Fruit fly (Drosophila melanogaster) whole organism, embryonic: ENCODE measurements around the gene Alg2.

Experiments
- Adf1 ChIP-seq: fragments of 200-800 bp; sonication (Bioruptor generic); IDR thresholded peaks from 2 replicates; pipeline ENCODE4 v1.3.6; 2022; ENCODE audit warnings: missing biosample characterization, missing genetic modification characterization
- B-H1 ChIP-seq: fragments of 200-800 bp; sonication (Bioruptor generic); IDR thresholded peaks from 3 replicates; pipeline ENCODE4 v1.3.6; 2022; ENCODE audit warnings: missing biosample characterization, missing genetic modification characterization
- B-H2 ChIP-seq: fragments of 200-800 bp; sonication (Bioruptor generic); optimal IDR thresholded peaks from 2 replicates; lab custom pipeline; 2018; ENCODE audit warnings: missing biosample characterization, mild to moderate bottlenecking, missing genetic modification characterization
- Bdp1 ChIP-seq: fragments of 200-800 bp; sonication (Bioruptor generic); optimal IDR thresholded peaks from 3 replicates; lab custom pipeline; 2016; ENCODE audit warnings: missing biosample characterization, missing genetic modification characterization
- CG10267 ChIP-seq: fragments of 200-800 bp; sonication (Bioruptor generic); optimal IDR thresholded peaks from 2 replicates; lab custom pipeline; 2018; ENCODE audit warnings: missing biosample characterization, mild to moderate bottlenecking, missing genetic modification characterization, moderate library complexity
- CG11696 ChIP-seq: fragments of 200-800 bp; sonication (Bioruptor generic); IDR thresholded peaks from 2 replicates; pipeline ENCODE4 v1.3.6; 2022; ENCODE audit warnings: missing biosample characterization, missing genetic modification characterization
- CG1233 ChIP-seq: fragments of 200-800 bp; sonication (Bioruptor generic); optimal IDR thresholded peaks from 4 replicates; lab custom pipeline; 2018; ENCODE audit warnings: missing biosample characterization, mild to moderate bottlenecking, missing genetic modification characterization
- CG12744 ChIP-seq: fragments of 200-800 bp; sonication (Bioruptor generic); optimal IDR thresholded peaks from 2 replicates; lab custom pipeline; 2016; ENCODE audit warnings: missing biosample characterization, missing genetic modification characterization
- CG13624 ChIP-seq: fragments of 200-800 bp; sonication (Bioruptor generic); optimal IDR thresholded peaks from 2 replicates; lab custom pipeline; 2016; ENCODE audit warnings: missing biosample characterization, missing genetic modification characterization
- CG14860 ChIP-seq: fragments of 200-800 bp; sonication (Bioruptor generic); IDR thresholded peaks from 3 replicates; pipeline ENCODE4 v1.3.6; 2022; ENCODE audit warnings: missing biosample characterization, missing genetic modification characterization; ENCODE audit not compliant: partially characterized antibody
- CG15479 ChIP-seq: fragments of 200-800 bp; sonication (Bioruptor generic); optimal IDR thresholded peaks from 3 replicates; lab custom pipeline; 2019; ENCODE audit warnings: missing biosample characterization, mild to moderate bottlenecking, missing genetic modification characterization, moderate library complexity
- CG15514 ChIP-seq: fragments of 200-800 bp; sonication (Bioruptor generic); optimal IDR thresholded peaks from 3 replicates; lab custom pipeline; 2017; ENCODE audit warnings: missing biosample characterization, missing genetic modification characterization, mild to moderate bottlenecking, moderate library complexity, missing genetic modification reagents
- CG16815 ChIP-seq: fragments of 200-800 bp; sonication (Bioruptor generic); optimal IDR thresholded peaks from 3 replicates; lab custom pipeline; 2017; ENCODE audit warnings: missing biosample characterization, mild to moderate bottlenecking, missing genetic modification characterization
- CG17612 ChIP-seq: fragments of 200-800 bp; sonication (Bioruptor generic); IDR thresholded peaks from 2 replicates; pipeline ENCODE4 v1.3.6; 2022; ENCODE audit warnings: missing biosample characterization, missing genetic modification characterization
- CG3407 ChIP-seq: fragments of 200-800 bp; sonication (Bioruptor generic); optimal IDR thresholded peaks from 2 replicates; lab custom pipeline; 2018; ENCODE audit warnings: missing biosample characterization, mild to moderate bottlenecking, missing genetic modification characterization
- CG6683 ChIP-seq: fragments of 200-800 bp; sonication (Bioruptor generic); optimal IDR thresholded peaks from 2 replicates; lab custom pipeline; 2017; ENCODE audit warnings: missing biosample characterization, mild to moderate bottlenecking, missing genetic modification characterization, missing genetic modification reagents
- CG7786 ChIP-seq: fragments of 200-800 bp; sonication (Bioruptor generic); optimal IDR thresholded peaks from 2 replicates; lab custom pipeline; 2016; ENCODE audit warnings: missing biosample characterization, missing genetic modification characterization
- CG8089 ChIP-seq: fragments of 200-800 bp; sonication (Bioruptor generic); optimal IDR thresholded peaks from 3 replicates; lab custom pipeline; 2016; ENCODE audit warnings: missing biosample characterization, missing genetic modification characterization
- CG8290 ChIP-seq, 3 experiments: fragments of 200-800 bp; sonication (Bioruptor generic); optimal IDR thresholded peaks; 2 replicates each; lab custom pipeline; 2016 to 2019; ENCODE audit warnings: missing biosample characterization in 3 of 3, missing genetic modification characterization in 3 of 3, mild to moderate bottlenecking in 2 of 3, moderate library complexity in 1 of 3
- CG8944 ChIP-seq: fragments of 200-800 bp; sonication (Bioruptor generic); optimal IDR thresholded peaks from 3 replicates; lab custom pipeline; 2016; ENCODE audit warnings: missing biosample characterization, missing genetic modification characterization
- CG9727 ChIP-seq: fragments of 200-800 bp; sonication (Bioruptor generic); optimal IDR thresholded peaks from 3 replicates; lab custom pipeline; 2017; ENCODE audit warnings: missing biosample characterization, mild to moderate bottlenecking, missing genetic modification characterization
- CG9817 ChIP-seq: fragments of 200-800 bp; sonication (Bioruptor generic); optimal IDR thresholded peaks from 2 replicates; lab custom pipeline; 2018; ENCODE audit warnings: missing biosample characterization, mild to moderate bottlenecking, missing genetic modification characterization, moderate library complexity
- CHES-1-like ChIP-seq: fragments of 200-800 bp; sonication (Bioruptor generic); optimal IDR thresholded peaks from 2 replicates; lab custom pipeline; 2016; ENCODE audit warnings: missing biosample characterization, missing genetic modification characterization
- CoRest ChIP-seq: fragments of 200-800 bp; sonication (Bioruptor generic); optimal IDR thresholded peaks from 3 replicates; lab custom pipeline; 2018; ENCODE audit warnings: missing biosample characterization, mild to moderate bottlenecking, missing genetic modification characterization, moderate library complexity
- Dll ChIP-seq: fragments of 200-800 bp; sonication (Bioruptor generic); IDR thresholded peaks from 4 replicates; pipeline ENCODE4 v1.3.6; 2022; ENCODE audit warnings: missing biosample characterization, missing genetic modification characterization; ENCODE audit not compliant: partially characterized antibody
- Doc2 ChIP-seq: fragments of 200-800 bp; sonication (Bioruptor generic); IDR thresholded peaks from 2 replicates; pipeline ENCODE4 v1.3.6; 2022; ENCODE audit warnings: missing biosample characterization, missing genetic modification characterization
- Elba2 ChIP-seq: fragments of 200-800 bp; sonication (Bioruptor generic); optimal IDR thresholded peaks from 3 replicates; lab custom pipeline; 2016; ENCODE audit warnings: missing biosample characterization, missing genetic modification characterization
- Hand ChIP-seq: fragments of 200-800 bp; sonication (Bioruptor generic); optimal IDR thresholded peaks from 2 replicates; lab custom pipeline; 2017; ENCODE audit warnings: mild to moderate bottlenecking, missing biosample characterization, missing genetic modification reagents, missing genetic modification characterization
- Hr78 ChIP-seq, 2 experiments: fragments of 200-800 bp in 1 of 2; fragments of >200 bp in 1 of 2; sonication (Bioruptor generic) in 1 of 2; optimal IDR thresholded peaks; 2 replicates each; lab custom pipeline; 2017 to 2019; ENCODE audit warnings: missing biosample characterization in 2 of 2, missing genetic modification characterization in 2 of 2, mild to moderate bottlenecking in 1 of 2, moderate library complexity in 1 of 2
- Med ChIP-seq: fragments of 200-800 bp; sonication (Bioruptor generic); peaks from one replicate; lab custom pipeline; 2016; ENCODE audit warnings: missing biosample characterization, missing genetic modification characterization, mild to moderate bottlenecking, inconsistent platforms, moderate library complexity
- Mrtf ChIP-seq: fragments of 200-800 bp; sonication (Bioruptor generic); IDR thresholded peaks from 3 replicates; pipeline ENCODE4 v1.3.6; 2022; ENCODE audit warnings: missing biosample characterization, missing genetic modification characterization
- Oaz ChIP-seq: fragments of 200-800 bp; sonication (Bioruptor generic); IDR thresholded peaks from 2 replicates; pipeline ENCODE4 v1.3.6; 2022; ENCODE audit warnings: missing biosample characterization, missing genetic modification characterization
- Rfx ChIP-seq: fragments of 200-800 bp; sonication (Bioruptor generic); IDR thresholded peaks from 2 replicates; pipeline ENCODE4 v1.3.6; 2022; ENCODE audit warnings: missing biosample characterization, missing genetic modification characterization
- Sry-β ChIP-seq: fragments of 200-800 bp; sonication (Bioruptor generic); optimal IDR thresholded peaks from 2 replicates; lab custom pipeline; 2018; ENCODE audit warnings: missing biosample characterization, mild to moderate bottlenecking, missing genetic modification characterization, moderate library complexity
- cad ChIP-seq: fragments of >200 bp; optimal IDR thresholded peaks from 2 replicates; lab custom pipeline; 2017; ENCODE audit warnings: missing biosample characterization, missing genetic modification characterization
- fd64A ChIP-seq: fragments of 200-800 bp; sonication (Bioruptor generic); optimal IDR thresholded peaks from 3 replicates; lab custom pipeline; 2018; ENCODE audit warnings: missing biosample characterization, mild to moderate bottlenecking, missing genetic modification characterization
- ftz-f1 ChIP-seq: fragments of 200-800 bp; sonication (Bioruptor generic); optimal IDR thresholded peaks from 2 replicates; lab custom pipeline; 2016; ENCODE audit warnings: missing biosample characterization, missing genetic modification characterization
- fu2 ChIP-seq: fragments of 200-800 bp; sonication (Bioruptor generic); optimal IDR thresholded peaks from 2 replicates; lab custom pipeline; 2016; ENCODE audit warnings: missing biosample characterization, missing genetic modification characterization
- grn ChIP-seq: fragments of 200-800 bp; sonication (Bioruptor generic); optimal IDR thresholded peaks from 3 replicates; lab custom pipeline; 2017; ENCODE audit warnings: missing biosample characterization, missing genetic modification characterization
- gt ChIP-seq: fragments of 200-800 bp; sonication (Bioruptor generic); IDR thresholded peaks from 2 replicates; pipeline ENCODE4 v1.3.6; 2022; ENCODE audit warnings: missing biosample characterization, missing genetic modification characterization
- ind ChIP-seq: fragments of 200-800 bp; sonication (Bioruptor generic); optimal IDR thresholded peaks from 3 replicates; lab custom pipeline; 2016; ENCODE audit warnings: missing biosample characterization, missing genetic modification characterization
- pb ChIP-seq: fragments of 200-800 bp; sonication (Bioruptor generic); optimal IDR thresholded peaks from 3 replicates; lab custom pipeline; 2016; ENCODE audit warnings: missing biosample characterization, missing genetic modification characterization
- peb ChIP-seq: fragments of 200-800 bp; sonication (Bioruptor generic); IDR thresholded peaks from 2 replicates; pipeline ENCODE4 v1.3.6; 2022; ENCODE audit warnings: missing biosample characterization, missing genetic modification characterization
- pho ChIP-seq: fragments of 200-800 bp; sonication (Bioruptor generic); optimal IDR thresholded peaks from 2 replicates; lab custom pipeline; 2016; ENCODE audit warnings: missing biosample characterization, missing genetic modification characterization
- pzg ChIP-seq: fragments of 200-800 bp; sonication (Bioruptor generic); optimal IDR thresholded peaks from 3 replicates; lab custom pipeline; 2018; ENCODE audit warnings: missing biosample characterization, mild to moderate bottlenecking, missing genetic modification characterization, moderate library complexity
- sens-2 ChIP-seq: fragments of 200-800 bp; sonication (Bioruptor generic); IDR thresholded peaks from 2 replicates; pipeline ENCODE4 v1.3.6; 2022; ENCODE audit warnings: missing biosample characterization, missing genetic modification characterization
- slp2 ChIP-seq: fragments of 200-800 bp; sonication (Bioruptor generic); optimal IDR thresholded peaks from 2 replicates; lab custom pipeline; 2016; ENCODE audit warnings: missing biosample characterization, missing genetic modification characterization
- sqz ChIP-seq: fragments of 200-800 bp; sonication (Bioruptor generic); optimal IDR thresholded peaks from 3 replicates; lab custom pipeline; 2018; ENCODE audit warnings: missing biosample characterization, mild to moderate bottlenecking, missing genetic modification characterization
- stwl ChIP-seq: fragments of 200-800 bp; sonication (Bioruptor generic); optimal IDR thresholded peaks from 3 replicates; lab custom pipeline; 2018; ENCODE audit warnings: missing biosample characterization, mild to moderate bottlenecking, missing genetic modification characterization, moderate library complexity
- zfh1 ChIP-seq: fragments of 200-800 bp; sonication (Bioruptor generic); IDR thresholded peaks from 3 replicates; pipeline ENCODE4 v1.3.6; 2022; ENCODE audit warnings: missing biosample characterization, missing genetic modification characterization

Gene Alg2

dm6 chr3L:3192912-3193311, 49.3 kb downstream of the Alg2 start, which contains the start of gene Hsp83 (continued):
- 0 out of 2 replicates have a peak, but pooled peaks have one; percentile 62 for TF ChIP-seq peb (GFP tag; lab: Robert Waterston, UW)
- peak; percentile 78; the same call in 2 of the 3 replicates for TF ChIP-seq Mrtf (GFP tag; lab: Robert Waterston, UW)
- TF ChIP-seq Adf1: peak; percentile 77
- peak; percentile 96 for TF ChIP-seq CHES-1-like (GFP tag; lab: Kevin White, UChicago)
- peak; percentile 100 for TF ChIP-seq Med (GFP tag; lab: Kevin White, UChicago)
- TF ChIP-seq ind (GFP tag; lab: Kevin White, UChicago): peak; percentile 84
- TF ChIP-seq CG12744 (GFP tag; lab: Kevin White, UChicago): peak; percentile 94
- TF ChIP-seq ftz-f1 (GFP tag; lab: Kevin White, UChicago): peak; percentile 80
- TF ChIP-seq Rfx (GFP tag; lab: Robert Waterston, UW): peak; percentile 97
- peak; percentile 97 for TF ChIP-seq zfh1 (GFP tag; lab: Robert Waterston, UW)
- TF ChIP-seq Bdp1 (GFP tag; lab: Kevin White, UChicago): peak; percentile 89
- TF ChIP-seq CG8944: peak; percentile 69
- TF ChIP-seq stwl (tag; lab: Kevin White, UChicago): peak; percentile 85
- TF ChIP-seq CG8089 (GFP tag; lab: Kevin White, UChicago): peak; percentile 92
- TF ChIP-seq Oaz (GFP tag; lab: Robert Waterston, UW): peak; percentile 85
- TF ChIP-seq Hand: peak; percentile 99
- peak; percentile 61 for TF ChIP-seq CoRest (tag; lab: Kevin White, UChicago)
- TF ChIP-seq pho: peak; percentile 93
- no peak for TF ChIP-seq CG15514 (GFP tag; lab: Kevin White, UChicago)
- peak; percentile 98 for TF ChIP-seq sqz
- TF ChIP-seq CG8290 (GFP tag; optimal IDR thresholded peaks at IDR 0.05; lab: Kevin White, UChicago): peak; percentile 91
- peak; percentile 97 for TF ChIP-seq CG8290 (tag; optimal IDR thresholded peaks at IDR 0.05; lab: Kevin White, UChicago)
- no peak for TF ChIP-seq CG14860 (GFP tag; lab: Robert Waterston, UW)
- no peak for TF ChIP-seq Dll (GFP tag; lab: Robert Waterston, UW)
- TF ChIP-seq cad (GFP tag; lab: Kevin White, UChicago): no peak
- peak; percentile 99 for TF ChIP-seq CG10267 (tag; lab: Kevin White, UChicago)
- peak; percentile 68 for TF ChIP-seq Elba2 (GFP tag; lab: Kevin White, UChicago)
- TF ChIP-seq slp2 (GFP tag; lab: Kevin White, UChicago): peak; percentile 91
- peak; percentile 58; the same call in 1 of the 2 replicates for TF ChIP-seq gt
- TF ChIP-seq pzg (GFP tag; lab: Kevin White, UChicago): peak; percentile 76
- TF ChIP-seq CG9727: peak; percentile 95
- TF ChIP-seq pb (GFP tag; lab: Kevin White, UChicago): peak; percentile 96
- TF ChIP-seq CG15479: peak; percentile 53
- peak; percentile 99 for TF ChIP-seq fd64A (GFP tag; lab: Kevin White, UChicago)
- peak; percentile 94 for TF ChIP-seq CG13624 (GFP tag; lab: Kevin White, UChicago)
- peak; percentile 73 for TF ChIP-seq Sry-β (GFP tag; lab: Kevin White, UChicago)
- TF ChIP-seq Hr78 (GFP tag; optimal IDR thresholded peaks at IDR 0.05; lab: Kevin White, UChicago): no peak
- TF ChIP-seq CG11696: peak; percentile 79
- TF ChIP-seq Doc2 (GFP tag; lab: Robert Waterston, UW): 0 out of 2 replicates have a peak, but pooled peaks have one; percentile 33
- peak; percentile 97 for TF ChIP-seq CG6683 (GFP tag; lab: Kevin White, UChicago)
- TF ChIP-seq CG17612 (GFP tag; lab: Robert Waterston, UW): peak; percentile 85
- peak; percentile 81 for TF ChIP-seq grn (GFP tag; lab: Kevin White, UChicago)
- TF ChIP-seq CG7786 (GFP tag; lab: Kevin White, UChicago): peak; percentile 89
- TF ChIP-seq CG3407 (GFP tag; lab: Kevin White, UChicago): peak; percentile 94
- TF ChIP-seq sens-2 (GFP tag; lab: Robert Waterston, UW): peak; percentile 97
- peak; percentile 82; the same call in 2 of the 3 replicates for TF ChIP-seq B-H1 (GFP tag; lab: Robert Waterston, UW)
- peak; percentile 86 for TF ChIP-seq fu2 (GFP tag; lab: Kevin White, UChicago)
- peak; percentile 79 for TF ChIP-seq CG16815 (GFP tag; lab: Kevin White, UChicago)
- TF ChIP-seq B-H2 (GFP tag; lab: Kevin White, UChicago): peak; percentile 99
- peak; percentile 88 for TF ChIP-seq CG9817 (tag; lab: Kevin White, UChicago)
- peak; percentile 98 for TF ChIP-seq CG1233 (GFP tag; lab: Kevin White, UChicago)
